Worm (Caenorhabditis elegans) whole organism, early embryonic: ENCODE measurements around the gene F48E8.4.

Experiments used
- B0310.2 ChIP-seq: sonication (generic microtip); optimal IDR thresholded peaks from 2 replicates; lab custom pipeline; 2016; ENCODE audit warnings: mild to moderate bottlenecking, missing genetic modification characterization, missing compliant biosample characterization
- F13C5.2 ChIP-seq: sonication (generic microtip); optimal IDR thresholded peaks from 2 replicates; lab custom pipeline; 2017; ENCODE audit warnings: mild to moderate bottlenecking, missing genetic modification characterization, inconsistent platforms, missing compliant biosample characterization
- aly-1 ChIP-seq: sonication (generic microtip); optimal IDR thresholded peaks from 2 replicates; lab custom pipeline; 2016; ENCODE audit warnings: missing genetic modification characterization, missing compliant biosample characterization
- ama-1 ChIP-seq: fragments of 150-350 bp; optimal IDR thresholded peaks from 2 replicates; lab custom pipeline; 2014
- ceh-13 ChIP-seq: fragments of 200-800 bp; sonication (Bioruptor generic); optimal IDR thresholded peaks from 2 replicates; lab custom pipeline; 2018; ENCODE audit warnings: mild to moderate bottlenecking, missing genetic modification characterization, missing compliant biosample characterization
- ceh-36 ChIP-seq: sonication (generic microtip); optimal IDR thresholded peaks from 2 replicates; lab custom pipeline; 2016; ENCODE audit warnings: missing genetic modification characterization, inconsistent platforms, missing compliant biosample characterization
- ets-7 ChIP-seq: sonication (generic microtip); optimal IDR thresholded peaks from 2 replicates; lab custom pipeline; 2016; ENCODE audit warnings: missing genotype, missing genetic modification characterization, missing compliant biosample characterization
- flt-1 ChIP-seq: fragments of 200-800 bp; sonication (Bioruptor generic); IDR thresholded peaks from 2 replicates; pipeline ENCODE4 v1.3.6; 2022; ENCODE audit warnings: missing genetic modification characterization, missing compliant biosample characterization
- hmbx-1 ChIP-seq: sonication (generic microtip); optimal IDR thresholded peaks from 2 replicates; lab custom pipeline; 2016; ENCODE audit warnings: mild to moderate bottlenecking, missing genetic modification characterization, missing compliant biosample characterization
- hmg-4 ChIP-seq: fragments of 200-800 bp; sonication (Bioruptor generic); optimal IDR thresholded peaks from 2 replicates; lab custom pipeline; 2018; ENCODE audit warnings: mild to moderate bottlenecking, missing genetic modification characterization, missing compliant biosample characterization
- hnd-1 ChIP-seq: sonication (generic microtip); optimal IDR thresholded peaks from 2 replicates; lab custom pipeline; 2016; ENCODE audit warnings: missing genetic modification characterization, missing compliant biosample characterization
- pes-1 ChIP-seq: fragments of 200-800 bp; sonication (Bioruptor generic); IDR thresholded peaks from 2 replicates; pipeline ENCODE4 v1.3.6; 2022; ENCODE audit warnings: missing genetic modification reagents, missing genetic modification characterization, missing compliant biosample characterization
- scrt-1 ChIP-seq: fragments of 200-800 bp; sonication (Bioruptor generic); IDR thresholded peaks from 2 replicates; pipeline ENCODE4 v1.3.6; 2022; ENCODE audit warnings: missing genetic modification characterization, missing compliant biosample characterization
- sea-1 ChIP-seq: fragments of 200-800 bp; sonication (Bioruptor generic); conservative IDR thresholded peaks from 2 replicates; pipeline ENCODE4 v1.3.6; 2022; ENCODE audit warnings: missing genetic modification characterization, missing compliant biosample characterization
- tbx-11 ChIP-seq: fragments of 200-800 bp; sonication (Bioruptor generic); IDR thresholded peaks from 2 replicates; pipeline ENCODE4 v1.3.6; 2022; ENCODE audit warnings: missing genetic modification characterization, missing compliant biosample characterization
- tbx-37 ChIP-seq: fragments of 200-800 bp; sonication (Bioruptor generic); conservative IDR thresholded peaks from 2 replicates; pipeline ENCODE4 v1.3.6; 2022; ENCODE audit warnings: missing genetic modification reagents, missing genetic modification characterization, missing compliant biosample characterization
- tra-4 ChIP-seq: sonication (generic microtip); optimal IDR thresholded peaks from 2 replicates; lab custom pipeline; 2017; ENCODE audit warnings: missing genetic modification characterization, missing compliant biosample characterization

Gene F48E8.4

DNA sequence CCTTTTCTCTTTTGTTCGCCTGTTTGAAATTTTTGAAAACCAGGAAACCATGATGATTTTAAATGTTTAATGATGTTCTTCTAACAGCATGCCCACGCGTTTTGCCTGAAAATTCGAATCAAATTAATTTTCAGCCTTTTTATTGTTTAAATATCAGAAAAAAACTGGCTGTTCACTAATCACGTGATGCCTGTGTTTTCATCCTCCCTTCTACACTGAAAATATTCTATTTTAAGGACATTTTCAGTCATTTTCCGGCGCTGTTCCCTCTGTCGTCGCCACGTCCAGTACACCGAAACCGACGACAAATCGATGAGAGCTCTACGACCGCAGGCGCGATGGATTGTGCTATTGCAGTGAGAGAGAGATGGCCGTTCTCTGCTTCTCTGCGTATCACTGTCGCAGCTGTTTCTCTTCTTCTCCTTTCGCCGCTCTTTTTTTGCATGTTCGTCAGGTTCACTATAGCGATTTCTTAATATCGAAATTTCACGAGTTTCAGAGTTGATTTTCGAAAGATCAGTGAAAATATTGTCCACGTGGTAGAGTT, 3.6 kb upstream of the F48E8.4 start, which contains the start of gene F48E8.8:
F48E8.8 (minus strand) TSS at position 51 of the 547 bp plus-strand sequence.
- TF ChIP-seq F13C5.2 (peak; percentile 23), ceh-13 (no peak)

ce11 chrIII:5450430-5450829, 3.0 kb upstream of the F48E8.4 start, which contains the start of gene paa-1:
paa-1 (plus strand) TSS chrIII:5450730.
- TF ChIP-seq pes-1 (GFP tag; lab: Robert Waterston, UW): no peak
- TF ChIP-seq ets-7 (tag; lab: Kevin White, UChicago): no peak
- TF ChIP-seq tra-4 (tag; lab: Kevin White, UChicago): no peak
- TF ChIP-seq hmbx-1 (tag; lab: Kevin White, UChicago): no peak
- no peak for TF ChIP-seq sea-1 (GFP tag; lab: Robert Waterston, UW)
- TF ChIP-seq ceh-36 (tag; lab: Kevin White, UChicago): no peak
- TF ChIP-seq ama-1 (lab: Kevin White, UChicago): no peak
- TF ChIP-seq scrt-1: no peak
- TF ChIP-seq flt-1: no peak
- TF ChIP-seq hnd-1 (tag; lab: Kevin White, UChicago): no peak

DNA sequence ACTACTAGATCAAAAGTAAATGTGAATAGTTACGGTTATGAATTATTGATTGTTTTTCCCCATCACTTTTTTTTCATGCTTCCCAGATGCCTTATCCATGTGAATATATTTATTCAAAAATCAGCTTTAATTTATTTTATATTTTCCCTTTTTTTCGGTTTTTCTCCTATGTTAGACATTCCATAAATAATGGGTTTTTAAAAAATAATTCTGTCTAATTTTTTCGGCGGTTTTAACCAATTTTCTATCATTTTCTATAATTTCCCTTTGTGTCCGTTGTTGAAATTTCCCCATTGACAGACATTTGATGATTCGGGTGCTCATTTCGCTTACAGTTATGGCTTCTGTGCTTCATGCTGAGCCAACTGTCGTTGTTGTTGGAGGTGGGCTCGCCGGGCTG, 7.7 kb downstream of the F48E8.4 start, which contains the start of gene F48E8.3:
F48E8.3 (plus strand) TSS at position 301 of the 400 bp plus-strand sequence.
- TF ChIP-seq hmg-4 (GFP tag; lab: Kevin White, UChicago) (no peak), ama-1 (lab: Kevin White, UChicago) (no peak), hmbx-1 (tag; lab: Kevin White, UChicago) (no peak), scrt-1 (no peak), ceh-13 (no peak), sea-1 (GFP tag; lab: Robert Waterston, UW) (no peak), tbx-11 (no peak)

ce11 chrIII:5464077-5464476, 10.7 kb downstream of the F48E8.4 start, which contains the start of gene F48E8.2:
F48E8.2 (plus strand) TSS chrIII:5464377.
- TF ChIP-seq hmg-4 (GFP tag; lab: Kevin White, UChicago): no peak
- TF ChIP-seq F13C5.2: no peak
- no peak for TF ChIP-seq tra-4 (tag; lab: Kevin White, UChicago)
- no peak for TF ChIP-seq B0310.2
- TF ChIP-seq scrt-1: no peak
- TF ChIP-seq hmbx-1 (tag; lab: Kevin White, UChicago): no peak
- TF ChIP-seq ets-7 (tag; lab: Kevin White, UChicago): no peak
- TF ChIP-seq aly-1: no peak
- TF ChIP-seq flt-1: no peak
- TF ChIP-seq ama-1 (lab: Kevin White, UChicago): no peak
- no peak for TF ChIP-seq ceh-36 (tag; lab: Kevin White, UChicago)
- no peak for TF ChIP-seq tbx-37 (GFP tag; lab: Robert Waterston, UW)
- no peak for TF ChIP-seq pes-1 (GFP tag; lab: Robert Waterston, UW)

DNA sequence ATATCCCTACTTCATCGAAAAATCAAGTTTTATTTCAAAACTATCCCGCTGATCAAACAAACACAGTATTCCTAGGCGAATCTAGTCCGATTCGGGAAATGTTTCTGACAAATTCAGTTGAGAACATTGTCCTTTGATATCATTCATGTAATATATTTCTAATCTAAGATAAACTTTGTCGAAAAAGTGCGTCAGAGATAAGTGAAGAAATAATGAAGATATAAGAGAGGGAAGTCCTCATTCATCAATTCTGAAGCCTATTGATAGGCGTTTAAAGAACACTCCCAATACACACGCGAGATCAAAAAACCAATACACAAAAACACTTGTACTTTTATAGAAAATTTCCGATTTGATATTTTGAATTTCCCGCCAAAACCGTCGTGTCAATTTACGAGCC, 11.5 kb downstream of the F48E8.4 start:
- no peak for TF ChIP-seq pes-1 (GFP tag; lab: Robert Waterston, UW)
- TF ChIP-seq tra-4 (tag; lab: Kevin White, UChicago): no peak
- TF ChIP-seq tbx-11: no peak
- TF ChIP-seq hmg-4 (GFP tag; lab: Kevin White, UChicago): no peak
- TF ChIP-seq ets-7 (tag; lab: Kevin White, UChicago): no peak
- TF ChIP-seq ceh-36 (tag; lab: Kevin White, UChicago): no peak
- TF ChIP-seq ama-1 (lab: Kevin White, UChicago): no peak
- TF ChIP-seq aly-1: no peak
- no peak for TF ChIP-seq flt-1
- TF ChIP-seq hnd-1 (tag; lab: Kevin White, UChicago): no peak
- TF ChIP-seq hmbx-1 (tag; lab: Kevin White, UChicago): no peak

DNA sequence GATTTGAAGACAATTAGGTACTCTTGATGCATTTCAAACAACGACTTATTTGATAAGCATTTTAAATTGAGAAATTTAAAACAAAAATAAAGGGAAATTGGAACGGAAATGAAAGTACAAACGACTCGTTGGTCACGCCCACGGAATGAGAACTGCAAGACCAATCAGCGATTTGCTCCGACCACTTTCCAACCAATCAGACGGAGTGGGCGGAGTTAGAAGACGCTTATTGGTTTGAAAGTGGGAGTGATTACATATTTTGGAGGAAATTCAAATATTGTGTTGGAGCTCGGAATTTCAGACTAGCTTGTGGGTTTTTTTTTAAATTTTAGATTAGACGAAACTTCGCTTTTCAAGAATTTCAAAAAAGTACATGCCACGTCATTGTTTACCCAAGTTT, 15.7 kb downstream of the F48E8.4 start:
- no peak for TF ChIP-seq pes-1 (GFP tag; lab: Robert Waterston, UW)
- no peak for TF ChIP-seq ama-1 (lab: Kevin White, UChicago)
- no peak for TF ChIP-seq sea-1 (GFP tag; lab: Robert Waterston, UW)
- TF ChIP-seq hmg-4 (GFP tag; lab: Kevin White, UChicago): no peak
- no peak for TF ChIP-seq B0310.2
- TF ChIP-seq aly-1: no peak

DNA sequence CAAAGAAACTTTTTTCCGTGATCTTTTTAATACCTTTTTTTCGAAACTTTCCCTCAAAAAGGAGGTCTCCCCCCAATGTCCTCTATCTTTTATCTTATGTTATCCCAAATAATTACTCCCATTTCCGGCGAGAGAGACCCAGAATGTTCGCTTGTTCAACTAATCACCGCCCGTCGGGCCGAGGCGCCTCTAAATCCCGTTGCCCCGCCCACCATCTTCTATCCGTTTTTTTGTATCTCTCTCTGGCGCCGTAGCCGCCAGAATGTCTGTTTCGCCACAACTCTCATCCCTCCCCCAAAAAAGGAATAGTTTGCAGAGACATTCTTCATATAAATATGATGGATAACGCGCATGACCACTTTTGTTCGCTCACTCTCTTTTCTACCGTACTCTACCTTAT, 19.3 kb downstream of the F48E8.4 start:
- TF ChIP-seq tra-4 (tag; lab: Kevin White, UChicago) (no peak), ceh-36 (tag; lab: Kevin White, UChicago) (peak; percentile 15)

- TF ChIP-seq flt-1 (no peak), aly-1 (no peak)
Observed at ce11 chrIII:5474176-5474575, 20.8 kb downstream of the F48E8.4 start, which contains the start of gene lon-1. lon-1 (plus strand) TSS chrIII:5474476.

ce11 chrIII:5478011-5478410, 24.6 kb downstream of the F48E8.4 start, which contains the start of gene R02F2.10:
R02F2.10 (plus strand) TSS chrIII:5478311.
- TF ChIP-seq ceh-13 (no peak), ama-1 (lab: Kevin White, UChicago) (no peak), ceh-36 (tag; lab: Kevin White, UChicago) (no peak), flt-1 (no peak), sea-1 (GFP tag; lab: Robert Waterston, UW) (no peak), tra-4 (tag; lab: Kevin White, UChicago) (no peak), hmbx-1 (tag; lab: Kevin White, UChicago) (no peak), hmg-4 (GFP tag; lab: Kevin White, UChicago) (no peak), aly-1 (no peak), tbx-37 (GFP tag; lab: Robert Waterston, UW) (no peak), ets-7 (tag; lab: Kevin White, UChicago) (no peak)
